Worm (Caenorhabditis elegans) whole organism, L4 larva: ENCODE results near the gene gldi-6.
"Not testable (repeated sequence)": the region's sequence is repeated elsewhere in the genome, so short reads cannot be mapped to it uniquely, and the experiment has no call there.

Experiments used
- F10B5.3 ChIP-seq: sonication (generic microtip); optimal IDR thresholded peaks from 2 replicates; lab custom pipeline; 2016; ENCODE audit warnings: mild to moderate bottlenecking, missing genetic modification characterization, missing compliant biosample characterization
- F26F4.8 ChIP-seq: fragments of 200-800 bp; sonication (Bioruptor generic); conservative IDR thresholded peaks from 2 replicates; pipeline ENCODE4 v1.3.6; 2022; ENCODE audit warnings: missing genetic modification characterization, missing compliant biosample characterization
- T20F7.1 ChIP-seq: fragments of 200-800 bp; sonication (Bioruptor generic); optimal IDR thresholded peaks from 2 replicates; lab custom pipeline; 2018; ENCODE audit warnings: mild to moderate bottlenecking, missing genetic modification characterization, missing compliant biosample characterization
- Y48G9A.11 ChIP-seq: fragments of 200-800 bp; sonication (Bioruptor generic); IDR thresholded peaks from 2 replicates; pipeline ENCODE4 v1.3.6; 2022; ENCODE audit warnings: missing genetic modification reagents, missing genetic modification characterization, missing compliant biosample characterization
- aha-1 ChIP-seq: fragments of 150-350 bp; peaks from one replicate; lab custom pipeline; 2014; ENCODE audit warnings: missing biosample characterization, missing genetic modification characterization
- ama-1 ChIP-seq: fragments of 150-350 bp; optimal IDR thresholded peaks from 2 replicates; lab custom pipeline; 2014; ENCODE audit warnings: inconsistent platforms, mixed read lengths
- arid-1 ChIP-seq: fragments of 200-800 bp; sonication (Bioruptor generic); conservative IDR thresholded peaks from 2 replicates; pipeline ENCODE4 v1.3.6; 2022; ENCODE audit warnings: missing genetic modification reagents, missing genetic modification characterization, missing compliant biosample characterization
- ceh-28 ChIP-seq: fragments of 150-350 bp; optimal IDR thresholded peaks from 2 replicates; lab custom pipeline; 2014; ENCODE audit warnings: missing biosample characterization, missing genetic modification reagents, missing genetic modification characterization
- ces-1 ChIP-seq: fragments of 150-350 bp; sonication (generic microtip); optimal IDR thresholded peaks from 4 replicates; lab custom pipeline; 2014; ENCODE audit warnings: missing biosample characterization, missing genetic modification reagents, missing genetic modification characterization
- dmd-9 ChIP-seq: fragments of 200-800 bp; sonication (Bioruptor generic); IDR thresholded peaks from 2 replicates; pipeline ENCODE4 v1.3.6; 2022; ENCODE audit warnings: missing genetic modification reagents, missing genetic modification characterization, missing compliant biosample characterization
- dve-1 ChIP-seq: sonication (generic microtip); optimal IDR thresholded peaks from 2 replicates; lab custom pipeline; 2017; ENCODE audit warnings: antibody characterized with exemption, mild to moderate bottlenecking, missing genetic modification characterization, missing compliant biosample characterization; ENCODE audit not compliant: insufficient read depth
- hlh-30 ChIP-seq: sonication (generic microtip); optimal IDR thresholded peaks from 2 replicates; lab custom pipeline; 2017; ENCODE audit warnings: antibody characterized with exemption, mild to moderate bottlenecking, missing genetic modification characterization, missing compliant biosample characterization; ENCODE audit not compliant: insufficient read depth
- lin-1 ChIP-seq: fragments of 200-800 bp; sonication (Bioruptor generic); IDR thresholded peaks from 2 replicates; pipeline ENCODE4 v1.3.6; 2022; ENCODE audit warnings: missing genetic modification reagents, missing genetic modification characterization, missing compliant biosample characterization
- lin-13 ChIP-seq: fragments of 150-350 bp; optimal IDR thresholded peaks from 2 replicates; lab custom pipeline; 2014; ENCODE audit warnings: missing biosample characterization, missing genetic modification reagents, missing genetic modification characterization
- lin-38 ChIP-seq: fragments of 200-800 bp; sonication (Bioruptor generic); IDR thresholded peaks from 2 replicates; pipeline ENCODE4 v1.3.6; 2022; ENCODE audit warnings: missing genetic modification reagents, missing genetic modification characterization, missing compliant biosample characterization
- nhr-237 ChIP-seq: sonication (generic microtip); optimal IDR thresholded peaks from 2 replicates; lab custom pipeline; 2017; ENCODE audit warnings: missing biosample characterization, missing genetic modification characterization
- nhr-25 ChIP-seq: sonication (generic microtip); optimal IDR thresholded peaks from 2 replicates; lab custom pipeline; 2017; ENCODE audit warnings: missing genetic modification characterization, mild to moderate bottlenecking, missing compliant biosample characterization, antibody characterized with exemption, moderate library complexity, borderline replicate concordance; ENCODE audit not compliant: insufficient read depth
- nhr-28 ChIP-seq: fragments of 150-350 bp; optimal IDR thresholded peaks from 2 replicates; lab custom pipeline; 2014; ENCODE audit warnings: missing biosample characterization, missing genetic modification characterization
- nhr-41 ChIP-seq: fragments of 200-800 bp; sonication (Bioruptor generic); IDR thresholded peaks from 2 replicates; pipeline ENCODE4 v1.3.6; 2022; ENCODE audit warnings: missing genetic modification reagents, missing genetic modification characterization, missing compliant biosample characterization
- nhr-77 ChIP-seq: fragments of 150-350 bp; optimal IDR thresholded peaks from 2 replicates; lab custom pipeline; 2014; ENCODE audit warnings: missing biosample characterization, missing genetic modification characterization
- tag-97 ChIP-seq: fragments of 200-800 bp; sonication (Bioruptor generic); IDR thresholded peaks from 2 replicates; pipeline ENCODE4 v1.3.6; 2022; ENCODE audit warnings: missing genetic modification characterization, missing compliant biosample characterization
- tra-1 ChIP-seq: fragments of 200-800 bp; sonication (Bioruptor generic); IDR thresholded peaks from 2 replicates; pipeline ENCODE4 v1.3.6; 2022; ENCODE audit warnings: missing genetic modification reagents, missing genetic modification characterization, missing compliant biosample characterization
- unc-39 ChIP-seq: sonication (generic microtip); optimal IDR thresholded peaks from 2 replicates; lab custom pipeline; 2017; ENCODE audit warnings: missing biosample characterization, missing genetic modification characterization
- unc-62 ChIP-seq, 3 experiments: fragments of 150-350 bp in 1 of 3; sonication (generic microtip); optimal IDR thresholded peaks in 2 of 3; peaks in 1 of 3; 1 replicate in 1 of 3; 2 replicates in 2 of 3; lab custom pipeline; 2014 to 2017; ENCODE audit warnings: missing biosample characterization in 3 of 3, missing genetic modification characterization in 3 of 3, missing genetic modification reagents in 3 of 3, missing genotype in 1 of 3
- vab-7 ChIP-seq: fragments of 200-800 bp; sonication (Bioruptor generic); IDR thresholded peaks from 2 replicates; pipeline ENCODE4 v1.3.6; 2022; ENCODE audit warnings: missing genetic modification reagents, missing genetic modification characterization, missing compliant biosample characterization
- zfp-2 ChIP-seq: sonication (generic microtip); optimal IDR thresholded peaks from 2 replicates; lab custom pipeline; 2016; ENCODE audit warnings: mild to moderate bottlenecking, missing genetic modification characterization, missing compliant biosample characterization
- zip-2 ChIP-seq: fragments of 150-350 bp; optimal IDR thresholded peaks from 2 replicates; lab custom pipeline; 2014; ENCODE audit warnings: missing biosample characterization, missing genetic modification characterization
- ztf-11 ChIP-seq: fragments of 150-350 bp; optimal IDR thresholded peaks from 2 replicates; lab custom pipeline; 2014; ENCODE audit warnings: missing biosample characterization, missing genetic modification characterization

gldi-6 gene

DNA sequence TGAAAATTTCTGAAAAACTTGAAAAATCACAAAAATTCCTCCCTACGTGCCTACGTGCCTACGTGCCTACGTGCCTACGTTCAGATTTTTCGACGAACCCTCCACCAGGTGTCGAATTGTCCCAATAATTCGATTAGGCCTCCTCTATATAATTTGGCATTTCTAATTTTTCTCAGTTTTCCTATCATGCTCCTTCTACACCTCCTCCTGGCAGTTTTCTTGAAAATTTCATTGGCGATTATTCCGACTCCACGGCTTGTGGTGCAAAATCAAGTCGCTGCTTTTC is 6.2 kb upstream of the gldi-6 start, which contains the start of gene C16C8.17 (continued):
- TF ChIP-seq ztf-11 (tag; lab: Kevin White, UChicago) = no peak
- TF ChIP-seq F10B5.3 (tag; lab: Kevin White, UChicago) = no peak

ce11 chrII:3441377-3441776 is 5.4 kb upstream of the gldi-6 start, which contains the start of gene C16C8.27:
Gene C16C8.27 (plus strand): TSS chrII:3441677.
- TF ChIP-seq zfp-2 (tag; lab: Kevin White, UChicago) (no peak), unc-62 (GFP tag; optimal IDR thresholded peaks at IDR 0.05 in 1 of 2; lab: Kevin White, UChicago) (peak in 1 of 2 experiments; percentile 1), unc-62 (tag; optimal IDR thresholded peaks at IDR 0.05; lab: Kevin White, UChicago) (no peak)

ce11 chrII:3443154-3443553 is 3.6 kb upstream of the gldi-6 start, which contains the start of gene C16C8.22:
Gene C16C8.22 (minus strand): TSS chrII:3443254.
- TF ChIP-seq nhr-28 (tag; lab: Kevin White, UChicago) (no peak), F26F4.8 (no peak), ama-1 (no peak), arid-1 (no peak)
- TF ChIP-seq, all 104 proteins: peak for 0

- TF ChIP-seq ces-1 (no peak), aha-1 (tag; lab: Kevin White, UChicago) (peak; percentile 66), lin-13 (GFP tag; lab: Kevin White, UChicago) (no peak)
These were observed 2.5 kb upstream of the gldi-6 start, which contains the start of gene C16C8.4 for ce11 chrII:3444280-3444679. Gene C16C8.4 (minus strand): TSS chrII:3444380.

DNA sequence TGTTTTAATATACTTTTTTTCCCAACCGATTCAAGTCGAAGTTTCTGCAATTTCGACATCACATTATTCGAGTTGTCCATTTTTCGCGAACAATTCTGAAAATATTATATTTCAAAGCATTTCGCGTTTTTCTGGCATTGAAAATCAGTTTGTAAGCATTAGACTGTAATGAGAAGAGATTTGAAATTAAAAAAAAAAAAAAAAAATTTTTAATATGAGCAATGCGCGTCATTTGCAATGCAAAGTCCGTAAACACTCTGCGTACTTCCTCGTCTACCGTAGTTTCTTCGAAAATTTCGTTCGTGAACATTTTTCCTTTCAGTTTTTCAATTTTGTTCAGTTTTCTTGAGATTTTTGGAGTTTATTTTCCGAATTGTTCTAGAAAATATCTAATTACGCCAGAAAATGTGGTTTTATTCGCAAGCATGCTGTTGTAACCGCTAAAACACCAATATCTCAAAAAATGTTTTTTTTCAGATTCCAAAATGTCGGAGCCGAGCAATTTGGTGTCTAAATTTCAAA is 1.4 kb upstream of the gldi-6 start, which contains the start of the genes C16C8.5 and C16C8.16:
Gene C16C8.5 (minus strand): TSS at position 101 of the 522 bp plus-strand sequence.
Gene C16C8.16 (plus strand): TSS at position 472 of the 522 bp plus-strand sequence.
- TF ChIP-seq nhr-77 (tag; lab: Kevin White, UChicago) (no peak), nhr-25 (tag; lab: Kevin White, UChicago) (no peak), Y48G9A.11 (GFP tag; lab: Robert Waterston, UW) (no peak), tag-97 (GFP tag; lab: Robert Waterston, UW) (no peak), ceh-28 (tag; lab: Kevin White, UChicago) (no peak), lin-38 (no peak), dmd-9 (GFP tag; lab: Robert Waterston, UW) (no peak), tra-1 (GFP tag; lab: Robert Waterston, UW) (no peak)

DNA sequence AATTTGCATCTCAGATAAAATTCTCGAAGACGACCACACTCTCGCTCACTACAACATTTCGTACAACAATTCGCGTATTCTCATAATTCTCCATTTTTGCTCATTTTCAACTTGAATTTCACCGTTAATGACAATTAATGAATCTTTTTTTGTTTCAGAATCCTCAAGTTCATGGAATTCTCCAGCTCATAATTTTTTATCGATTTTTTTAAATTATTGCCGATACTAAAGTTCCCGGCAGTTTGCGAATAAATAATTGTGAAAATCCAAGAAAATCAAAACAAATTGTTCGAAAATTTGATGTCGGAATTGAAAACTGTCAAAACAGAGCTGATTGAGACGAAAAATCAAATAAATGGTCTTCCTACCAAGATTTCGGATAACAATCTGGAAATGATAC is 1.2 kb downstream of the gldi-6 start, which contains the start of gene C16C8.21:
Gene C16C8.21 (plus strand): TSS at position 301 of the 400 bp plus-strand sequence.
- no peak for TF ChIP-seq nhr-41 (GFP tag; lab: Robert Waterston, UW)
- TF ChIP-seq hlh-30 = no peak
- TF ChIP-seq unc-39 (tag; lab: Kevin White, UChicago) = no peak
- no peak for TF ChIP-seq zip-2
- no peak for TF ChIP-seq T20F7.1 (GFP tag; lab: Kevin White, UChicago)

DNA sequence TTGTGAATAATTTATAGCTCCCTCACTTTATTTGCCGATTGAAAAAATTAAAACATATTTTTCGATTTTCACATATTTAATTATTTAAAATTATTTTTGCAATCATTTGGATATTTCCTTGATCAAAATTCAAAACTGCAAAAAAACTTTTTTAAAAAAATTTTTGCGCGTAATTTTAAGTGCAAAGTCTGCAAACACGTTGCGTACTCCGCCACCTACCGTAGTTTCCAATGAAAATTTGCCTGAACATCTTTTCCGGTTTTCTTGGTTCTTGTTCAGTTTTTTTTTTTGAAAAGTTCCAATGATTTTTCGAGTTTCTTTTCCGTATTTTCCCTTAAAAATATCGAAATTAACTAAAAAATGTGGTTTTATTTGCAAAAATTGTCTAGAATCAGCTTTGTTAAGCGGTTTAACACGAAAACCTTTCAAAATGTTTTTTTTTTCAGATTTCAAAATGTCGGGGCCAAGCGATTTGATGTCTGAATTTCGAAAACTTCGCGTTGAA is 2.1 kb downstream of the gldi-6 start, which contains the start of gene C16C8.25:
Gene C16C8.25 (plus strand): TSS at position 455 of the 505 bp plus-strand sequence.
- no peak for TF ChIP-seq nhr-237 (tag; lab: Kevin White, UChicago)
- no peak for TF ChIP-seq unc-62 (GFP tag; optimal IDR thresholded peaks at IDR 0.05 in 1 of 2; lab: Kevin White, UChicago)
- TF ChIP-seq unc-62 (tag; optimal IDR thresholded peaks at IDR 0.05; lab: Kevin White, UChicago) = no peak
- TF ChIP-seq arid-1 = no peak
- TF ChIP-seq vab-7 (GFP tag; lab: Robert Waterston, UW) = no peak

ce11 chrII:3449514-3449913 is 2.8 kb downstream of the gldi-6 start, which contains the start of gene C16C8.14:
Gene C16C8.14 (plus strand): TSS chrII:3449814.
- not testable (repeated sequence) for TF ChIP-seq dve-1; lin-1 (GFP tag; lab: Robert Waterston, UW); lin-38
